Fruit fly (Drosophila melanogaster) whole organism, embryonic: ENCODE results near the gene Twdlalpha.

Experiments used
- Abd-B ChIP-seq: fragments of 200-800 bp; sonication (Bioruptor generic); optimal IDR thresholded peaks from 2 replicates; lab custom pipeline; 2018; ENCODE audit warnings: missing biosample characterization, mild to moderate bottlenecking, missing genetic modification characterization, moderate library complexity
- Atf6 ChIP-seq: fragments of 200-800 bp; sonication (Bioruptor generic); IDR thresholded peaks from 2 replicates; pipeline ENCODE4 v1.3.6; 2022; ENCODE audit warnings: missing biosample characterization, missing genetic modification characterization
- B-H2 ChIP-seq: fragments of 200-800 bp; sonication (Bioruptor generic); optimal IDR thresholded peaks from 2 replicates; lab custom pipeline; 2018; ENCODE audit warnings: missing biosample characterization, mild to moderate bottlenecking, missing genetic modification characterization
- CG11093 ChIP-seq: fragments of 200-800 bp; sonication (Bioruptor generic); IDR thresholded peaks from 3 replicates; pipeline ENCODE4 v1.3.6; 2022; ENCODE audit warnings: missing biosample characterization, missing genetic modification characterization
- CG14860 ChIP-seq: fragments of 200-800 bp; sonication (Bioruptor generic); IDR thresholded peaks from 3 replicates; pipeline ENCODE4 v1.3.6; 2022; ENCODE audit warnings: missing biosample characterization, missing genetic modification characterization; ENCODE audit not compliant: partially characterized antibody
- CG14965 ChIP-seq: fragments of 200-800 bp; sonication (Bioruptor generic); optimal IDR thresholded peaks from 2 replicates; lab custom pipeline; 2016; ENCODE audit warnings: missing biosample characterization, missing genetic modification characterization, borderline replicate concordance
- CG1602 ChIP-seq: fragments of 200-800 bp; sonication (Bioruptor generic); optimal IDR thresholded peaks from 3 replicates; lab custom pipeline; 2016; ENCODE audit warnings: missing biosample characterization, missing genetic modification characterization
- CG2120 ChIP-seq: fragments of 200-800 bp; sonication (Bioruptor generic); optimal IDR thresholded peaks from 3 replicates; lab custom pipeline; 2016; ENCODE audit warnings: missing biosample characterization, missing genetic modification characterization
- CG3163 ChIP-seq: fragments of 200-800 bp; sonication (Bioruptor generic); optimal IDR thresholded peaks from 3 replicates; lab custom pipeline; 2016; ENCODE audit warnings: missing biosample characterization, missing genetic modification characterization
- CG3995 ChIP-seq: fragments of 200-800 bp; sonication (Bioruptor generic); optimal IDR thresholded peaks from 3 replicates; lab custom pipeline; 2016; ENCODE audit warnings: missing biosample characterization, missing genetic modification characterization
- CG6689 ChIP-seq: fragments of 200-800 bp; sonication (Bioruptor generic); IDR thresholded peaks from 2 replicates; pipeline ENCODE4 v1.3.6; 2022; ENCODE audit warnings: missing biosample characterization, missing genetic modification characterization
- CG8281 ChIP-seq: fragments of 200-800 bp; sonication (Bioruptor generic); optimal IDR thresholded peaks from 2 replicates; lab custom pipeline; 2018; ENCODE audit warnings: missing biosample characterization, mild to moderate bottlenecking, missing genetic modification characterization, moderate library complexity
- CG8290 ChIP-seq, 3 experiments: fragments of 200-800 bp; sonication (Bioruptor generic); optimal IDR thresholded peaks; 2 replicates each; lab custom pipeline; 2016 to 2019; ENCODE audit warnings: missing biosample characterization in 3 of 3, missing genetic modification characterization in 3 of 3, mild to moderate bottlenecking in 2 of 3, moderate library complexity in 1 of 3
- CoRest ChIP-seq: fragments of 200-800 bp; sonication (Bioruptor generic); optimal IDR thresholded peaks from 3 replicates; lab custom pipeline; 2018; ENCODE audit warnings: missing biosample characterization, mild to moderate bottlenecking, missing genetic modification characterization, moderate library complexity
- D ChIP-seq, 2 experiments: fragments of 200-800 bp in 1 of 2; fragments of >200 bp in 1 of 2; sonication (Bioruptor generic) in 1 of 2; optimal IDR thresholded peaks; 2 replicates in 1 of 2; 3 replicates in 1 of 2; lab custom pipeline; 2017; ENCODE audit warnings: mild to moderate bottlenecking in 1 of 2, missing biosample characterization in 1 of 2, missing genetic modification characterization in 1 of 2, missing genetic modification reagents in 1 of 2
- Dfd ChIP-seq, 2 experiments: fragments of >200 bp; optimal IDR thresholded peaks; 2 replicates each; lab custom pipeline; 2017; ENCODE audit warnings: missing biosample characterization in 2 of 2, missing genetic modification characterization in 2 of 2
- Dref ChIP-seq: fragments of 200-800 bp; sonication (Bioruptor generic); IDR thresholded peaks from 2 replicates; pipeline ENCODE4 v1.3.6; 2022; ENCODE audit warnings: missing biosample characterization, missing genetic modification characterization
- H2.0 ChIP-seq: fragments of 200-800 bp; sonication (Bioruptor generic); IDR thresholded peaks from 2 replicates; pipeline ENCODE4 v1.3.6; 2022; ENCODE audit warnings: missing biosample characterization, missing genetic modification characterization
- Hey ChIP-seq: fragments of 200-800 bp; sonication (Bioruptor generic); optimal IDR thresholded peaks from 3 replicates; lab custom pipeline; 2018; ENCODE audit warnings: missing biosample characterization, mild to moderate bottlenecking, missing genetic modification characterization
- Hmr ChIP-seq: fragments of 200-800 bp; sonication (Bioruptor generic); optimal IDR thresholded peaks from 3 replicates; lab custom pipeline; 2017; ENCODE audit warnings: mild to moderate bottlenecking, missing biosample characterization, missing genetic modification reagents, missing genetic modification characterization
- Scr ChIP-seq: fragments of 200-800 bp; sonication (Bioruptor generic); IDR thresholded peaks from 2 replicates; pipeline ENCODE4 v1.3.6; 2022; ENCODE audit warnings: missing biosample characterization, missing genetic modification characterization; ENCODE audit not compliant: partially characterized antibody
- Trl ChIP-seq, 3 experiments: fragments of >200 bp in 2 of 3; fragments of 200-800 bp in 1 of 3; sonication (Bioruptor generic) in 1 of 3; optimal IDR thresholded peaks; 2 replicates in 1 of 3; 3 replicates in 2 of 3; lab custom pipeline; 2016 to 2017; ENCODE audit warnings: missing biosample characterization in 1 of 3, missing genetic modification characterization in 1 of 3
- ap ChIP-seq: fragments of 200-800 bp; sonication (Bioruptor generic); IDR thresholded peaks from 2 replicates; pipeline ENCODE4 v1.3.6; 2022; ENCODE audit warnings: missing biosample characterization, missing genetic modification characterization
- bcd ChIP-seq: fragments of 200-800 bp; sonication (Bioruptor generic); optimal IDR thresholded peaks from 2 replicates; lab custom pipeline; 2017; ENCODE audit warnings: missing biosample characterization, mild to moderate bottlenecking, missing genetic modification characterization
- bigmax ChIP-seq: fragments of 200-800 bp; sonication (Bioruptor generic); optimal IDR thresholded peaks from 2 replicates; lab custom pipeline; 2018; ENCODE audit warnings: missing biosample characterization, mild to moderate bottlenecking, missing genetic modification characterization
- cato ChIP-seq: fragments of 200-800 bp; sonication (Bioruptor generic); optimal IDR thresholded peaks from 2 replicates; lab custom pipeline; 2016; ENCODE audit warnings: missing biosample characterization, missing genetic modification characterization, borderline replicate concordance
- crol ChIP-seq: fragments of 200-800 bp; sonication (Bioruptor generic); IDR thresholded peaks from 2 replicates; pipeline ENCODE4 v1.3.6; 2022; ENCODE audit warnings: missing biosample characterization, missing genetic modification characterization
- dmrt11E ChIP-seq: fragments of 200-800 bp; sonication (Bioruptor generic); optimal IDR thresholded peaks from 3 replicates; lab custom pipeline; 2018; ENCODE audit warnings: missing biosample characterization, mild to moderate bottlenecking, missing genetic modification characterization, moderate library complexity
- ewg ChIP-seq: fragments of 200-800 bp; sonication (Bioruptor generic); optimal IDR thresholded peaks from 3 replicates; lab custom pipeline; 2017; ENCODE audit warnings: mild to moderate bottlenecking, missing biosample characterization, missing genetic modification reagents, missing genetic modification characterization
- eyg ChIP-seq: fragments of 200-800 bp; sonication (Bioruptor generic); optimal IDR thresholded peaks from 3 replicates; lab custom pipeline; 2016; ENCODE audit warnings: missing biosample characterization, missing genetic modification characterization
- gfzf ChIP-seq: fragments of 200-800 bp; sonication (Bioruptor generic); optimal IDR thresholded peaks from 2 replicates; lab custom pipeline; 2016; ENCODE audit warnings: missing biosample characterization, mild to moderate bottlenecking, missing genetic modification characterization, moderate library complexity
- h ChIP-seq: fragments of >200 bp; optimal IDR thresholded peaks from 2 replicates; lab custom pipeline; 2017
- her ChIP-seq: fragments of 200-800 bp; sonication (Bioruptor generic); optimal IDR thresholded peaks from 2 replicates; lab custom pipeline; 2016; ENCODE audit warnings: missing biosample characterization, missing genetic modification characterization
- inv ChIP-seq: fragments of 200-800 bp; sonication (Bioruptor generic); IDR thresholded peaks from 2 replicates; pipeline ENCODE4 v1.3.6; 2022; ENCODE audit warnings: missing biosample characterization, missing genetic modification characterization; ENCODE audit not compliant: partially characterized antibody
- jigr1 ChIP-seq: fragments of 200-800 bp; sonication (Bioruptor generic); IDR thresholded peaks from 3 replicates; pipeline ENCODE4 v1.3.6; 2022; ENCODE audit warnings: missing biosample characterization, missing genetic modification characterization
- kah ChIP-seq: fragments of 200-800 bp; sonication (Bioruptor generic); optimal IDR thresholded peaks from 2 replicates; lab custom pipeline; 2018; ENCODE audit warnings: missing biosample characterization, mild to moderate bottlenecking, missing genetic modification characterization
- pros ChIP-seq: fragments of 200-800 bp; sonication (Bioruptor generic); optimal IDR thresholded peaks from 3 replicates; lab custom pipeline; 2019; ENCODE audit warnings: missing biosample characterization, mild to moderate bottlenecking, missing genetic modification characterization, moderate library complexity
- psq ChIP-seq: fragments of 200-800 bp; sonication (Bioruptor generic); optimal IDR thresholded peaks from 2 replicates; lab custom pipeline; 2017; ENCODE audit warnings: missing biosample characterization, missing genetic modification characterization
- pzg ChIP-seq: fragments of 200-800 bp; sonication (Bioruptor generic); optimal IDR thresholded peaks from 3 replicates; lab custom pipeline; 2018; ENCODE audit warnings: missing biosample characterization, mild to moderate bottlenecking, missing genetic modification characterization, moderate library complexity
- salm ChIP-seq: fragments of 200-800 bp; sonication (Bioruptor generic); optimal IDR thresholded peaks from 2 replicates; lab custom pipeline; 2018; ENCODE audit warnings: missing biosample characterization, mild to moderate bottlenecking, missing genetic modification characterization
- scrt ChIP-seq: fragments of 200-800 bp; sonication (Bioruptor generic); optimal IDR thresholded peaks from 2 replicates; lab custom pipeline; 2018; ENCODE audit warnings: missing biosample characterization, mild to moderate bottlenecking, missing genetic modification characterization, moderate library complexity
- slp2 ChIP-seq: fragments of 200-800 bp; sonication (Bioruptor generic); optimal IDR thresholded peaks from 2 replicates; lab custom pipeline; 2016; ENCODE audit warnings: missing biosample characterization, missing genetic modification characterization
- tap ChIP-seq: fragments of 200-800 bp; optimal IDR thresholded peaks from 3 replicates; lab custom pipeline; 2019; ENCODE audit warnings: missing biosample characterization, mild to moderate bottlenecking, missing genetic modification characterization, moderate library complexity
- tgo ChIP-seq: fragments of 200-800 bp; sonication (Bioruptor generic); IDR thresholded peaks from 3 replicates; pipeline ENCODE4 v1.3.6; 2022; ENCODE audit warnings: missing biosample characterization, missing genetic modification characterization
- tll ChIP-seq, 2 experiments: fragments of 200-800 bp in 1 of 2; fragments of >200 bp in 1 of 2; sonication (Bioruptor generic) in 1 of 2; optimal IDR thresholded peaks; 2 replicates each; lab custom pipeline; 2017 to 2019; ENCODE audit warnings: missing biosample characterization in 2 of 2, missing genetic modification characterization in 2 of 2, mild to moderate bottlenecking in 1 of 2, moderate library complexity in 1 of 2
- twi ChIP-seq: fragments of 200-800 bp; optimal IDR thresholded peaks from 2 replicates; lab custom pipeline; 2019; ENCODE audit warnings: missing biosample characterization, mild to moderate bottlenecking, missing genetic modification characterization, moderate library complexity
- vnd ChIP-seq: fragments of 200-800 bp; sonication (Bioruptor generic); IDR thresholded peaks from 3 replicates; pipeline ENCODE4 v1.3.6; 2022; ENCODE audit warnings: missing biosample characterization, missing genetic modification characterization; ENCODE audit not compliant: partially characterized antibody
- zen ChIP-seq: fragments of 200-800 bp; sonication (Bioruptor generic); optimal IDR thresholded peaks from 3 replicates; lab custom pipeline; 2018; ENCODE audit warnings: missing biosample characterization, mild to moderate bottlenecking, missing genetic modification characterization, moderate library complexity

The Twdlalpha gene

dm6 chrX:16751579-16752156, 9.0 kb downstream of the Twdlalpha start, which contains the start of gene goe (continued):
- no peak for TF ChIP-seq tll (GFP tag; optimal IDR thresholded peaks at IDR 0.05; lab: Kevin White, UChicago)
- peak; percentile 56 for TF ChIP-seq zen
- peak; percentile 68 for TF ChIP-seq eyg (GFP tag; lab: Kevin White, UChicago)
- TF ChIP-seq ewg = peak; percentile 73
- TF ChIP-seq Dfd (GFP tag; optimal IDR thresholded peaks at IDR 0.05; lab: Kevin White, UChicago) = no peak
- peak; percentile 81 for TF ChIP-seq Abd-B (GFP tag; lab: Kevin White, UChicago)
- peak; percentile 63 for TF ChIP-seq twi (tag; lab: Kevin White, UChicago)
- TF ChIP-seq gfzf (GFP tag; lab: Kevin White, UChicago) = peak; percentile 65
- TF ChIP-seq cato (GFP tag; lab: Kevin White, UChicago) = peak; percentile 29
- peak; percentile 89 for TF ChIP-seq Scr (GFP tag; lab: Robert Waterston, UW)
- TF ChIP-seq ap (GFP tag; lab: Robert Waterston, UW) = peak; percentile 67
- peak; percentile 64 for TF ChIP-seq Hey
- peak; percentile 97 for TF ChIP-seq Hmr (GFP tag; lab: Kevin White, UChicago)
- TF ChIP-seq CG14965 (GFP tag; lab: Kevin White, UChicago) = peak; percentile 37
- TF ChIP-seq salm (tag; lab: Kevin White, UChicago) = peak; percentile 58
- peak; percentile 34 for TF ChIP-seq tap (tag; lab: Kevin White, UChicago)
- peak; percentile 79 for TF ChIP-seq slp2
- peak; percentile 56; the same call in 2 of the 3 replicates for TF ChIP-seq CG14860 (GFP tag; lab: Robert Waterston, UW)
- TF ChIP-seq Atf6 (GFP tag; lab: Robert Waterston, UW) = peak; percentile 79
- TF ChIP-seq jigr1 (GFP tag; lab: Robert Waterston, UW) = no peak
- TF ChIP-seq CG3995 = peak; percentile 49
- TF ChIP-seq bcd = peak; percentile 85
- peak; percentile 65 for TF ChIP-seq Dref
- TF ChIP-seq CG8290 (GFP tag; optimal IDR thresholded peaks at IDR 0.05; lab: Kevin White, UChicago) = peak; percentile 83
- peak in 1 of 2 experiments; percentile 90 for TF ChIP-seq CG8290 (tag; optimal IDR thresholded peaks at IDR 0.05; lab: Kevin White, UChicago)
- peak; percentile 0 for TF ChIP-seq bigmax (GFP tag; lab: Kevin White, UChicago)
- no peak for TF ChIP-seq h (lab: Kevin White, UChicago)
- TF ChIP-seq pzg (GFP tag; lab: Kevin White, UChicago) = peak; percentile 80
- TF ChIP-seq CoRest (tag; lab: Kevin White, UChicago) = peak; percentile 82
- peak; percentile 78 for TF ChIP-seq H2.0 (GFP tag; lab: Robert Waterston, UW)
- TF ChIP-seq scrt = peak; percentile 64
- TF ChIP-seq B-H2 (GFP tag; lab: Kevin White, UChicago) = peak; percentile 74
- TF ChIP-seq her (GFP tag; lab: Kevin White, UChicago) = peak; percentile 79
- TF ChIP-seq dmrt11E (tag; lab: Kevin White, UChicago) = peak; percentile 68
- TF ChIP-seq CG2120 = peak; percentile 89
- peak; percentile 39 for TF ChIP-seq CG8281 (tag; lab: Kevin White, UChicago)
- peak; percentile 94 for TF ChIP-seq inv (GFP tag; lab: Robert Waterston, UW)
- TF ChIP-seq CG6689 (GFP tag; lab: Robert Waterston, UW) = peak; percentile 57
- no peak for TF ChIP-seq crol (GFP tag; lab: Robert Waterston, UW)
- no peak for TF ChIP-seq D (optimal IDR thresholded peaks at IDR 0.05; lab: Kevin White, UChicago)
- TF ChIP-seq D (GFP tag; optimal IDR thresholded peaks at IDR 0.05; lab: Kevin White, UChicago) = no peak
- no peak for TF ChIP-seq Trl (optimal IDR thresholded peaks at IDR 0.05; lab: Kevin White, UChicago)
- TF ChIP-seq Trl (GFP tag; optimal IDR thresholded peaks at IDR 0.05; lab: Kevin White, UChicago) = peak; percentile 90
- no peak for TF ChIP-seq pros
- peak; percentile 49; the same call in 2 of the 3 replicates for TF ChIP-seq CG11093 (GFP tag; lab: Robert Waterston, UW)
- peak; percentile 52 for TF ChIP-seq psq (GFP tag; lab: Kevin White, UChicago)
- TF ChIP-seq kah (GFP tag; lab: Kevin White, UChicago) = peak; percentile 11
- TF ChIP-seq vnd (GFP tag; lab: Robert Waterston, UW) = peak; percentile 76
- peak; percentile 63 for TF ChIP-seq tgo (GFP tag; lab: Robert Waterston, UW)
- TF ChIP-seq CG3163 (GFP tag; lab: Kevin White, UChicago) = peak; percentile 75
- peak; percentile 70 for TF ChIP-seq CG1602 (GFP tag; lab: Kevin White, UChicago)
